Fruit fly (Drosophila melanogaster) Kc167 (cell line): ENCODE measurements around the gene CG42795.

ENCODE experiments used
- insv ChIP-seq: fragments of >200 bp; optimal IDR thresholded peaks from 3 replicates; lab custom pipeline; 2018; ENCODE audit warnings: missing external identifiers
- psq ChIP-seq: fragments of >200 bp; optimal IDR thresholded peaks from 2 replicates; lab custom pipeline; 2017; ENCODE audit warnings: missing external identifiers

dm6 chr3R:10225390-10225789, at the start of gene CG42795:
- TF ChIP-seq psq (no peak), insv (no peak)
